Fruit fly (Drosophila melanogaster) whole organism, prepupa: Measurements from ENCODE around the gene Pgant6.

Source experiments
- Blimp-1 ChIP-seq: fragments of 200-800 bp; sonication (Bioruptor generic); optimal IDR thresholded peaks from 3 replicates; lab custom pipeline; 2017; ENCODE audit warnings: missing biosample characterization, missing genetic modification characterization, mild to moderate bottlenecking, moderate library complexity, missing genetic modification reagents
- CG10631 ChIP-seq: fragments of 200-800 bp; sonication (Bioruptor generic); optimal IDR thresholded peaks from 2 replicates; lab custom pipeline; 2016; ENCODE audit warnings: missing biosample characterization, missing genetic modification characterization
- CG1621 ChIP-seq: fragments of 200-800 bp; sonication (Bioruptor generic); optimal IDR thresholded peaks from 3 replicates; lab custom pipeline; 2018; ENCODE audit warnings: missing biosample characterization, mild to moderate bottlenecking, missing genetic modification characterization
- Eip93F ChIP-seq: fragments of 200-800 bp; sonication (Bioruptor generic); optimal IDR thresholded peaks from 2 replicates; lab custom pipeline; 2016; ENCODE audit warnings: missing biosample characterization, mild to moderate bottlenecking, missing genetic modification characterization
- Hr39 ChIP-seq: fragments of 200-800 bp; sonication (Bioruptor generic); optimal IDR thresholded peaks from 2 replicates; lab custom pipeline; 2016; ENCODE audit warnings: missing biosample characterization, missing genetic modification characterization
- Lpt ChIP-seq: fragments of 200-800 bp; sonication (Bioruptor generic); optimal IDR thresholded peaks from 3 replicates; lab custom pipeline; 2016; ENCODE audit warnings: missing biosample characterization, missing genetic modification characterization

DNA sequence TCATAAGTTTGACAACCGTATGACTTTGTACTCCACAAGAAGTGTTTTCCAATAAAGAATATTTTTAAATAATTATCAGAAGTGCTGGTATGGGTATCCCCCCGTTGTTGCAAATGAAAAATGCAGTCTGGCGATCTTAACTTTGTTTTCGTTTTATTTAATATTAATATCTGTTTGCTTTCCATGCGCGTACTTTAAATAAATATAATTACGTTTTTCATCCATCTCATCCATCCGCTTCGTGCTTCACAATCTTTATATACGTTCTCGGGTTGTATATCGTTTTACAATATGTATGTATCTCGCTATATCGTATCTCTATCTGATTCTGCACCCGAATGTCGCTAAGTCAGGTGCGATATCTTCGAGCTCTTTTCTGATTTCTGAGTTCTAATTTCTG, 3.9 kb downstream of the Pgant6 start:
- no peak for TF ChIP-seq CG10631 (GFP tag; lab: Kevin White, UChicago)
- TF ChIP-seq Eip93F (GFP tag; lab: Kevin White, UChicago): no peak
- TF ChIP-seq Hr39 (GFP tag; lab: Kevin White, UChicago): no peak
- TF ChIP-seq Lpt: no peak
- no peak for TF ChIP-seq CG1621 (tag; lab: Kevin White, UChicago)
- no peak for TF ChIP-seq Blimp-1
